Fruit fly (Drosophila melanogaster) whole organism, adult: Measurements from ENCODE around the gene CG5515.

Source experiments
- CG11617 ChIP-seq: fragments of 200-800 bp; sonication (Bioruptor generic); optimal IDR thresholded peaks from 2 replicates; lab custom pipeline; 2017; ENCODE audit warnings: mild to moderate bottlenecking, missing biosample characterization, missing genetic modification reagents, missing genetic modification characterization
- CG12768 ChIP-seq: fragments of 200-800 bp; sonication (Bioruptor generic); optimal IDR thresholded peaks from 2 replicates; lab custom pipeline; 2017; ENCODE audit warnings: missing biosample characterization, missing genetic modification characterization, mild to moderate bottlenecking, moderate library complexity, missing genetic modification reagents
- CG1620 ChIP-seq: fragments of 200-800 bp; sonication (Bioruptor generic); optimal IDR thresholded peaks from 2 replicates; lab custom pipeline; 2016; ENCODE audit warnings: missing biosample characterization, missing genetic modification characterization
- CG5204 ChIP-seq: fragments of 200-800 bp; sonication (Bioruptor generic); optimal IDR thresholded peaks from 2 replicates; lab custom pipeline; 2016; ENCODE audit warnings: missing biosample characterization, missing genetic modification characterization
- Hr96 ChIP-seq: fragments of 200-800 bp; sonication (Bioruptor generic); optimal IDR thresholded peaks from 2 replicates; lab custom pipeline; 2016; ENCODE audit warnings: missing biosample characterization, missing genetic modification characterization
- Mnt ChIP-seq: fragments of 200-800 bp; sonication (Bioruptor generic); optimal IDR thresholded peaks from 2 replicates; lab custom pipeline; 2016; ENCODE audit warnings: missing biosample characterization, mild to moderate bottlenecking, missing genetic modification characterization
- bab1 ChIP-seq: fragments of 200-800 bp; sonication (Bioruptor generic); optimal IDR thresholded peaks from 3 replicates; lab custom pipeline; 2019; ENCODE audit warnings: missing biosample characterization, mild to moderate bottlenecking, missing genetic modification characterization, moderate library complexity
- kay ChIP-seq: fragments of 200-800 bp; sonication (Bioruptor generic); peaks from one replicate; lab custom pipeline; 2016; ENCODE audit warnings: missing biosample characterization, missing genetic modification characterization, borderline replicate concordance

DNA sequence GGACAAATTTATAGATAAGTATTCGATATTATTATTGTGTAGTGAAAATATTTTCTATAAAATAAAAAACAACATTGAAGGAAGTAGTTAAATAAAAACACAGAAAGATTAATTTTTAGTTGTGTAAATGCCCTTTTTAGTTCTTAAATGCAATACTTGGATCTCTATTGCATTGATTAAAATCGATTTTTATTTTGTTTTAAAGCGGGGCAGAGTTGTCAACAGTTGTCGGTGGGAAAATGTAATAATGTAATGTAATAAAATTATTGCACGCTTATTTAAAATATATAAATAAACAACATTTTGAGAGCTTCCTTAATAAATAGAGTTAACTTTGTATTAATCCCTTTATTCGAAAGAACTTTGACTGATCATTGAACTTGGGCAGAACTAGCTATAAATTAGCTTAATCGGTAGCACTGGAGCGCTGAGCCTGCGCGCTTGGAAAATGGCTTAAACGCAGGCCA lies 25.1 kb downstream of the CG5515 start, which contains the start of gene Apc2:
- TF ChIP-seq CG1620 (GFP tag; lab: Kevin White, UChicago) = peak; percentile 26
- no peak for TF ChIP-seq CG5204 (GFP tag; lab: Kevin White, UChicago)
- no peak for TF ChIP-seq kay (GFP tag; lab: Kevin White, UChicago)
- TF ChIP-seq bab1 (GFP tag; lab: Kevin White, UChicago) = peak; percentile 50
- TF ChIP-seq CG12768 (GFP tag; lab: Kevin White, UChicago) = peak; percentile 46
- TF ChIP-seq Hr96 (GFP tag; lab: Kevin White, UChicago) = no peak
- no peak for TF ChIP-seq Mnt (GFP tag; lab: Kevin White, UChicago)
- peak; percentile 81 for TF ChIP-seq CG11617 (GFP tag; lab: Kevin White, UChicago)
